Fruit fly (Drosophila melanogaster): ENCODE results near the gene CG32576.

Gene CG32576

DNA sequence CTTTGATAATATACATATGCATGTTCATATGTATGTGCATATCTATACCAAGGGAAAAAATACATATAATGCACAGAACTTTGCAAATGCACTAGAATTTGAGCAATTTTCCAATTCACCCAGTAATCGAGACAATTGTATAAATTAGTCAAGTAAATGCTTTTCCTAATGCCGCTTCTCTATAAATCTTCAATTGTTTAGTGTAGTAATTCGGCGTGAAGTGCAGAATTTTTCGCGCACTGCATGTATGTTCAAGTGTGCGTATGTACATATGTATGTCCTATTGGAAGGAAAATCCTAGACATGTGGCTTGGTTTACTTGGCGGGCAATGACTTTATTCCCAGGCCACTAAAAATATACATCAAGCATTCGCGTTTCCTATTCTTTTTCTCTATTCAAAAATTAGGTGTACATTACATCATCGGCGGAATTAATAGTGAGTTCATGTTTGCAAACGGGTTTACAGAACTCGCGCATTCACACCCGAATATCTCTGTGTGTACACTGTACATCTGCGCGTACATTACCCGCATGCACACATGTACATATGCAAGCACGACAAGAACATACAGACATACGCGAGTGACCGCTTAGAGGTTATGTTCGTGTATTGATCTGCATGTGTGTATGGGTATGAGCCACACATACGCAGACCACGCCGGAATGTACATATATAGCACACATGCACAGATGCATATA is 30.7 kb upstream of the CG32576 start (continued):
- TF ChIP-seq Mad (GFP tag; optimal IDR thresholded peaks at IDR 0.05) (no peak), CG8924 (tag; optimal IDR thresholded peaks at IDR 0.05) (peak; percentile 9), insv (GFP tag; optimal IDR thresholded peaks at IDR 0.05) (peak in 1 of 2 experiments; percentile 83), ab (GFP tag; optimal IDR thresholded peaks at IDR 0.05) (no peak), CG3065 (GFP tag; optimal IDR thresholded peaks at IDR 0.05) (no peak), unc-4 (GFP tag; IDR thresholded peaks at IDR 0.05; ENCODE audit: partially characterized antibody) (no peak), CG12155 (GFP tag; optimal IDR thresholded peaks at IDR 0.05) (no peak), slp2 (GFP tag; optimal IDR thresholded peaks at IDR 0.05) (no peak), danr (GFP tag; IDR thresholded peaks at IDR 0.05) (no peak), hkb (optimal IDR thresholded peaks at IDR 0.05) (no peak), hkb (GFP tag; IDR thresholded peaks at IDR 0.05) (no peak; the same call in 1 of the 2 replicates), Xbp1 (GFP tag; optimal IDR thresholded peaks at IDR 0.05) (no peak), Usf (GFP tag; optimal IDR thresholded peaks at IDR 0.05) (no peak), croc (GFP tag; conservative IDR thresholded peaks at IDR 0.05) (no peak), knrl (GFP tag; IDR thresholded peaks at IDR 0.05; ENCODE audit: partially characterized antibody) (peak; percentile 29; the same call in 1 of the 3 replicates), CG30431 (GFP tag; optimal IDR thresholded peaks at IDR 0.05) (no peak), inv (GFP tag; IDR thresholded peaks at IDR 0.05; ENCODE audit: partially characterized antibody) (no peak), CG2202 (tag; optimal IDR thresholded peaks at IDR 0.05) (no peak), CG12104 (GFP tag; optimal IDR thresholded peaks at IDR 0.05) (no peak), CG18262 (tag; optimal IDR thresholded peaks at IDR 0.05) (no peak), Dfd (GFP tag; optimal IDR thresholded peaks at IDR 0.05) (no peak), CG8388 (GFP tag; optimal IDR thresholded peaks at IDR 0.05) (no peak), Max (GFP tag; optimal IDR thresholded peaks at IDR 0.05) (no peak), bab2 (GFP tag; optimal IDR thresholded peaks at IDR 0.05) (no peak), Dek (tag; optimal IDR thresholded peaks at IDR 0.05) (no peak), CG15479 (GFP tag; optimal IDR thresholded peaks at IDR 0.05) (peak; percentile 88), Spps (tag; optimal IDR thresholded peaks at IDR 0.05) (no peak), Hr3 (GFP tag; optimal IDR thresholded peaks at IDR 0.05) (no peak), CG10431 (GFP tag; optimal IDR thresholded peaks at IDR 0.05) (no peak), CG9876 (GFP tag; optimal IDR thresholded peaks at IDR 0.05) (no peak), CG9932 (GFP tag; IDR thresholded peaks at IDR 0.05) (no peak), CG1602 (GFP tag; optimal IDR thresholded peaks at IDR 0.05) (no peak), cwo (GFP tag; optimal IDR thresholded peaks at IDR 0.05) (peak; percentile 6), CG33213 (GFP tag; optimal IDR thresholded peaks at IDR 0.05) (no peak), nerfin-1 (tag; optimal IDR thresholded peaks at IDR 0.05) (peak; percentile 99), sens-2 (GFP tag; IDR thresholded peaks at IDR 0.05) (no peak), CG2712 (tag; optimal IDR thresholded peaks at IDR 0.05) (no peak), dati (GFP tag; IDR thresholded peaks at IDR 0.05) (no peak), CG4328 (GFP tag; optimal IDR thresholded peaks at IDR 0.05) (peak; percentile 17), CG2116 (GFP tag; optimal IDR thresholded peaks at IDR 0.05) (no peak), tio (GFP tag; optimal IDR thresholded peaks at IDR 0.05) (no peak), Dref (GFP tag; IDR thresholded peaks at IDR 0.05) (no peak), CG4730 (GFP tag; IDR thresholded peaks at IDR 0.05) (no peak), CG7839 (tag; optimal IDR thresholded peaks at IDR 0.05) (no peak), pita (GFP tag; optimal IDR thresholded peaks at IDR 0.05) (no peak), grau (tag; optimal IDR thresholded peaks at IDR 0.05) (no peak), CG5245 (GFP tag; optimal IDR thresholded peaks at IDR 0.05) (no peak), sna (GFP tag; IDR thresholded peaks at IDR 0.05; ENCODE audit: partially characterized antibody) (no peak), CG3838 (GFP tag; optimal IDR thresholded peaks at IDR 0.05) (no peak), tup (GFP tag; optimal IDR thresholded peaks at IDR 0.05) (no peak)
